Worm (Caenorhabditis elegans) whole organism, L3 larva: ENCODE measurements around the gene srxa-8.

ENCODE experiments used
- R02D3.7 ChIP-seq: fragments of 150-350 bp; optimal IDR thresholded peaks from 2 replicates; lab custom pipeline; 2014; ENCODE audit warnings: missing biosample characterization, missing genetic modification characterization
- ZK546.5 ChIP-seq: sonication (generic microtip); optimal IDR thresholded peaks from 2 replicates; lab custom pipeline; 2017; ENCODE audit warnings: missing biosample characterization, missing genetic modification characterization
- ceh-16 ChIP-seq: sonication (generic microtip); optimal IDR thresholded peaks from 2 replicates; lab custom pipeline; 2017; ENCODE audit warnings: missing biosample characterization, missing genetic modification characterization
- ceh-9 ChIP-seq: sonication (generic microtip); optimal IDR thresholded peaks from 2 replicates; lab custom pipeline; 2018; ENCODE audit warnings: missing biosample characterization, missing genetic modification characterization
- daf-12 ChIP-seq: fragments of 150-350 bp; optimal IDR thresholded peaks from 2 replicates; lab custom pipeline; 2014; ENCODE audit warnings: missing biosample characterization, missing genetic modification reagents, missing genetic modification characterization
- egl-27 ChIP-seq: sonication (generic microtip); optimal IDR thresholded peaks from 4 replicates; lab custom pipeline; 2017; ENCODE audit warnings: missing biosample characterization, missing genetic modification reagents, missing genetic modification characterization
- egl-5 ChIP-seq: fragments of 150-350 bp; optimal IDR thresholded peaks from 2 replicates; lab custom pipeline; 2017; ENCODE audit warnings: missing biosample characterization, missing genetic modification reagents, missing genetic modification characterization, inconsistent platforms
- elt-2 ChIP-seq: sonication (generic microtip); optimal IDR thresholded peaks from 2 replicates; lab custom pipeline; 2016; ENCODE audit warnings: missing genetic modification reagents, mild to moderate bottlenecking, missing genetic modification characterization, missing compliant biosample characterization
- elt-3 ChIP-seq, 3 experiments: fragments of 150-350 bp in 1 of 3; sonication (generic microtip) in 2 of 3; optimal IDR thresholded peaks; 2 replicates in 2 of 3; 4 replicates in 1 of 3; lab custom pipeline; 2014 to 2017; ENCODE audit warnings: missing biosample characterization in 3 of 3, missing genetic modification characterization in 3 of 3
- eor-1 ChIP-seq, 2 experiments: fragments of 150-350 bp; optimal IDR thresholded peaks; 2 replicates each; lab custom pipeline; 2014 to 2018; ENCODE audit warnings: missing biosample characterization in 2 of 2, missing genetic modification characterization in 2 of 2
- fkh-10 ChIP-seq: sonication (generic microtip); optimal IDR thresholded peaks from 2 replicates; lab custom pipeline; 2017; ENCODE audit warnings: missing biosample characterization, missing genetic modification reagents, missing genetic modification characterization
- fkh-2 ChIP-seq: fragments of 150-350 bp; optimal IDR thresholded peaks from 2 replicates; lab custom pipeline; 2014; ENCODE audit warnings: missing biosample characterization, missing genetic modification reagents, missing genetic modification characterization
- hmg-11 ChIP-seq: sonication (generic microtip); optimal IDR thresholded peaks from 2 replicates; lab custom pipeline; 2016; ENCODE audit warnings: missing genetic modification characterization, missing compliant biosample characterization
- jun-1 ChIP-seq: fragments of 150-350 bp; optimal IDR thresholded peaks from 2 replicates; lab custom pipeline; 2014; ENCODE audit warnings: missing biosample characterization, missing genetic modification reagents, missing genetic modification characterization
- lin-15B ChIP-seq: fragments of 150-350 bp; optimal IDR thresholded peaks from 2 replicates; lab custom pipeline; 2014; ENCODE audit warnings: missing biosample characterization, missing genetic modification characterization
- lin-39 ChIP-seq: fragments of 150-350 bp; optimal IDR thresholded peaks from 2 replicates; lab custom pipeline; 2018; ENCODE audit warnings: missing biosample characterization, missing genetic modification reagents, missing genetic modification characterization
- lsy-12 ChIP-seq: sonication (generic microtip); optimal IDR thresholded peaks from 2 replicates; lab custom pipeline; 2016; ENCODE audit warnings: mild to moderate bottlenecking, missing genetic modification characterization, missing compliant biosample characterization
- mml-1 ChIP-seq: fragments of 150-350 bp; sonication (generic microtip); optimal IDR thresholded peaks from 3 replicates; lab custom pipeline; 2014; ENCODE audit warnings: missing biosample characterization, missing genetic modification characterization
- nfya-1 ChIP-seq: sonication (generic microtip); optimal IDR thresholded peaks from 2 replicates; lab custom pipeline; 2017; ENCODE audit warnings: missing genetic modification characterization, mild to moderate bottlenecking, missing compliant biosample characterization, antibody characterized with exemption, moderate library complexity; ENCODE audit not compliant: insufficient read depth
- nhr-23 ChIP-seq: fragments of 150-350 bp; optimal IDR thresholded peaks from 2 replicates; lab custom pipeline; 2014; ENCODE audit warnings: missing biosample characterization, missing genetic modification reagents, missing genetic modification characterization
- nhr-237 ChIP-seq: fragments of 150-350 bp; optimal IDR thresholded peaks from 2 replicates; lab custom pipeline; 2014; ENCODE audit warnings: missing biosample characterization, missing genetic modification characterization
- nhr-25 ChIP-seq: sonication (generic microtip); optimal IDR thresholded peaks from 2 replicates; lab custom pipeline; 2017; ENCODE audit warnings: missing biosample characterization, missing genetic modification characterization
- nhr-28 ChIP-seq: fragments of 150-350 bp; optimal IDR thresholded peaks from 2 replicates; lab custom pipeline; 2014; ENCODE audit warnings: missing biosample characterization, missing genetic modification characterization
- nhr-43 ChIP-seq: sonication (generic microtip); optimal IDR thresholded peaks from 2 replicates; lab custom pipeline; 2016; ENCODE audit warnings: mild to moderate bottlenecking, missing genetic modification characterization, missing compliant biosample characterization; ENCODE audit not compliant: poor library complexity, severe bottlenecking
- nhr-67 ChIP-seq: fragments of 150-350 bp; optimal IDR thresholded peaks from 2 replicates; lab custom pipeline; 2014; ENCODE audit warnings: missing biosample characterization, missing genetic modification characterization
- nhr-77 ChIP-seq: fragments of 150-350 bp; optimal IDR thresholded peaks from 2 replicates; lab custom pipeline; 2014; ENCODE audit warnings: missing biosample characterization, missing genetic modification characterization
- pha-4 ChIP-seq: fragments of 150-350 bp; optimal IDR thresholded peaks from 2 replicates; lab custom pipeline; 2014; ENCODE audit warnings: missing biosample characterization, missing genetic modification reagents, missing genetic modification characterization
- pqm-1 ChIP-seq: fragments of 150-350 bp; optimal IDR thresholded peaks from 2 replicates; lab custom pipeline; 2017; ENCODE audit warnings: missing biosample characterization, missing genetic modification characterization, inconsistent platforms
- unc-39 ChIP-seq: sonication (generic microtip); optimal IDR thresholded peaks from 4 replicates; lab custom pipeline; 2017; ENCODE audit warnings: missing biosample characterization, missing genetic modification characterization
- unc-62 ChIP-seq: fragments of 150-350 bp; sonication (generic microtip); optimal IDR thresholded peaks from 4 replicates; lab custom pipeline; 2014; ENCODE audit warnings: missing biosample characterization, missing genetic modification reagents, missing genetic modification characterization
- ztf-11 ChIP-seq: fragments of 150-350 bp; optimal IDR thresholded peaks from 2 replicates; lab custom pipeline; 2014; ENCODE audit warnings: missing biosample characterization, missing genetic modification characterization
- ztf-4 ChIP-seq: fragments of 150-350 bp; optimal IDR thresholded peaks from 2 replicates; lab custom pipeline; 2014; ENCODE audit warnings: missing biosample characterization, missing genetic modification characterization

The srxa-8 gene

DNA sequence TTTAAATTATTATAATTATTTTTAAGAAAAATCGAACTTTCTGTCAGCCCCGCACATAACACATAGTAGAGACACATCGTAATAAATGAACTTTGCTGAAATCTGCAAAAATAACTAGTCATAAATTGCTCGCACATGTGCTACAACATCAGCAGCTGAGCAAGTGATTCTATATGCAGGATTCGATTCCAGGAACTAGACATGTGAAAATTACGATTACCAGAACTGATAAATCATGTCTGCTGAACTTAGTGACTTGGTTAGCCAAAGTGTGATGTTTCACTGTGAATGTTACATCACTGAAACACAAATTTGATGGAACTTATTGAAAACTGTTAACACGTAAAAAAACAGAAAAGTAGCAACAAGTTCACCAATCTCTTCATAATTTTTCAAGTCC is 38.6 kb upstream of the srxa-8 start:
- no peak for TF ChIP-seq nhr-237 (tag; lab: Kevin White, UChicago)
- TF ChIP-seq eor-1 (tag; optimal IDR thresholded peaks at IDR 0.05; lab: Kevin White, UChicago) = no peak

- TF ChIP-seq ceh-16 (tag; lab: Kevin White, UChicago) (no peak), ceh-9 (tag; lab: Kevin White, UChicago) (no peak), nhr-28 (tag; lab: Kevin White, UChicago) (no peak), pqm-1 (tag; lab: Kevin White, UChicago) (peak; percentile 37), nhr-67 (no peak), nhr-25 (tag; lab: Kevin White, UChicago) (no peak), elt-2 (peak; percentile 64), mml-1 (tag; lab: Kevin White, UChicago) (no peak), unc-39 (tag; lab: Kevin White, UChicago) (no peak), jun-1 (no peak)
Measured at ce11 chrX:13341853-13342252, 33.2 kb upstream of the srxa-8 start.

- peak; percentile 15 for TF ChIP-seq nfya-1 (tag; lab: Kevin White, UChicago)
- no peak for TF ChIP-seq egl-27 (tag; lab: Kevin White, UChicago)
- TF ChIP-seq lsy-12 (tag; lab: Kevin White, UChicago) = no peak
- TF ChIP-seq ztf-11 (tag; lab: Kevin White, UChicago) = no peak
- no peak for TF ChIP-seq egl-5 (tag; lab: Kevin White, UChicago)
Measured at ce11 chrX:13340970-13341369, 32.3 kb upstream of the srxa-8 start.

- TF ChIP-seq elt-2 = peak; percentile 75
- TF ChIP-seq lin-15B (tag; lab: Kevin White, UChicago) = no peak
- no peak for TF ChIP-seq nhr-43 (tag; lab: Kevin White, UChicago)
- TF ChIP-seq, all 47 proteins: peak for 1
Measured at ce11 chrX:13339029-13339626, 30.5 kb upstream of the srxa-8 start.

DNA sequence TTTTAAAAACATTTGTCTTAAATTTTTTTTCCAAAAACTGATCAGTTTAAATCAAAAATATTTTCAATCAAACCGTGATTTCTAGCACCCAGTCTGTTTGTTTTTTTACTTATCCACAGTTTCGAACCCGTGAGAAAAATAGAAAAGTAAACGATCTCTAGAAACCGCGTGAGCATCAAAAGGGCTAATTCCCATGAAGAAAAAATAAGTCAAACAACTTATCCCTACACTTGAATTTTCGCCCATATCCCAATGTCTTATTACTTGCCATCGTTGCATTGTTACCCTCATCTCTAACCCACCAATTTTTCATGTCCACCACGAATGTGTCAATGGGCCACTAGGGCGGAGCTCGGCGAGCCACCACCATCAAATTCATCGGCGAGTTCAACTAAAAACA is 29.1 kb upstream of the srxa-8 start, which contains the start of gene ptr-24:
Gene ptr-24, plus strand, starts transcription at position 301 of the 400 bp plus-strand sequence.
- TF ChIP-seq R02D3.7 (no peak), unc-62 (GFP tag; lab: Kevin White, UChicago) (no peak), nhr-77 (tag; lab: Kevin White, UChicago) (no peak), ZK546.5 (tag; lab: Kevin White, UChicago) (no peak), ceh-16 (tag; lab: Kevin White, UChicago) (no peak), nhr-43 (tag; lab: Kevin White, UChicago) (no peak), fkh-2 (tag; lab: Kevin White, UChicago) (no peak), eor-1 (tag; optimal IDR thresholded peaks at IDR 0.05; lab: Kevin White, UChicago) (no peak), mml-1 (tag; lab: Kevin White, UChicago) (no peak), hmg-11 (no peak), fkh-10 (GFP tag; lab: Kevin White, UChicago) (no peak), ztf-4 (tag; lab: Kevin White, UChicago) (no peak), egl-27 (tag; lab: Kevin White, UChicago) (no peak), lin-39 (tag; lab: Kevin White, UChicago) (no peak), daf-12 (no peak), pha-4 (tag; lab: Kevin White, UChicago) (no peak), elt-3 (tag; optimal IDR thresholded peaks at IDR 0.05; lab: Kevin White, UChicago) (no peak)

ce11 chrX:13337000-13337399 is 28.4 kb upstream of the srxa-8 start:
- TF ChIP-seq nhr-23 (no peak), lin-39 (tag; lab: Kevin White, UChicago) (peak; percentile 44)
